Worm (Caenorhabditis elegans) whole organism, L4 larva: ENCODE data around the gene C25H3.7.
"Not testable (repeated sequence)": the region's sequence is repeated elsewhere in the genome, so short reads cannot be mapped to it uniquely, and the experiment has no call there.

Experiments
- F37D6.2 ChIP-seq: sonication (generic microtip); optimal IDR thresholded peaks from 2 replicates; lab custom pipeline; 2016; ENCODE audit warnings: mild to moderate bottlenecking, missing genetic modification characterization, missing compliant biosample characterization
- F49E8.2 ChIP-seq: sonication (generic microtip); optimal IDR thresholded peaks from 2 replicates; lab custom pipeline; 2016; ENCODE audit warnings: missing compliant biosample characterization, mild to moderate bottlenecking, missing genetic modification characterization, borderline replicate concordance
- T20F7.1 ChIP-seq: fragments of 200-800 bp; sonication (Bioruptor generic); optimal IDR thresholded peaks from 2 replicates; lab custom pipeline; 2018; ENCODE audit warnings: mild to moderate bottlenecking, missing genetic modification characterization, missing compliant biosample characterization
- Y105C5A.15 ChIP-seq: fragments of 200-800 bp; sonication (Bioruptor generic); IDR thresholded peaks from 2 replicates; pipeline ENCODE4 v1.3.6; 2022; ENCODE audit warnings: missing genetic modification characterization, missing compliant biosample characterization
- Y48G9A.11 ChIP-seq: fragments of 200-800 bp; sonication (Bioruptor generic); IDR thresholded peaks from 2 replicates; pipeline ENCODE4 v1.3.6; 2022; ENCODE audit warnings: missing genetic modification reagents, missing genetic modification characterization, missing compliant biosample characterization
- ZK337.2 ChIP-seq: fragments of 200-800 bp; sonication (Bioruptor generic); IDR thresholded peaks from 2 replicates; pipeline ENCODE4 v1.3.6; 2022; ENCODE audit warnings: missing genetic modification reagents, missing genetic modification characterization, missing compliant biosample characterization
- ZK546.5 ChIP-seq, 2 experiments: sonication (generic microtip); optimal IDR thresholded peaks; 2 replicates each; lab custom pipeline; 2017; ENCODE audit warnings: missing biosample characterization in 2 of 2, missing genetic modification characterization in 2 of 2
- aha-1 ChIP-seq: fragments of 150-350 bp; peaks from one replicate; lab custom pipeline; 2014; ENCODE audit warnings: missing biosample characterization, missing genetic modification characterization
- ceh-28 ChIP-seq: fragments of 150-350 bp; optimal IDR thresholded peaks from 2 replicates; lab custom pipeline; 2014; ENCODE audit warnings: missing biosample characterization, missing genetic modification reagents, missing genetic modification characterization
- ceh-82 ChIP-seq: sonication (generic microtip); optimal IDR thresholded peaks from 2 replicates; lab custom pipeline; 2017; ENCODE audit warnings: missing biosample characterization, missing genetic modification characterization
- daf-16 ChIP-seq, 3 experiments: sonication (generic microtip); optimal IDR thresholded peaks; 2 replicates each; lab custom pipeline; 2016 to 2017; ENCODE audit warnings: missing genetic modification characterization in 3 of 3, missing genetic modification reagents in 3 of 3, mild to moderate bottlenecking in 2 of 3, missing compliant biosample characterization in 2 of 3, missing biosample characterization in 1 of 3, moderate library complexity in 1 of 3
- duxl-1 ChIP-seq: sonication (generic microtip); optimal IDR thresholded peaks from 2 replicates; lab custom pipeline; 2016; ENCODE audit warnings: mild to moderate bottlenecking, missing genetic modification characterization, moderate library complexity, missing compliant biosample characterization; ENCODE audit not compliant: poor library complexity
- fkh-10 ChIP-seq: fragments of 150-350 bp; optimal IDR thresholded peaks from 2 replicates; lab custom pipeline; 2014; ENCODE audit warnings: missing biosample characterization, missing genetic modification reagents, missing genetic modification characterization
- fos-1 ChIP-seq: fragments of 150-350 bp; optimal IDR thresholded peaks from 2 replicates; lab custom pipeline; 2014; ENCODE audit warnings: missing biosample characterization, missing genetic modification characterization
- hmg-1.1 ChIP-seq: fragments of 200-800 bp; sonication (Bioruptor generic); IDR thresholded peaks from 2 replicates; pipeline ENCODE4 v1.3.6; 2022; ENCODE audit warnings: missing genetic modification reagents, missing genetic modification characterization, missing compliant biosample characterization
- lin-29 ChIP-seq: fragments of 200-800 bp; sonication (Bioruptor generic); IDR thresholded peaks from 2 replicates; pipeline ENCODE4 v1.3.6; 2022; ENCODE audit warnings: missing genetic modification reagents, missing genetic modification characterization, missing compliant biosample characterization
- lin-39 ChIP-seq: fragments of 150-350 bp; optimal IDR thresholded peaks from 2 replicates; lab custom pipeline; 2014; ENCODE audit warnings: missing biosample characterization, missing genetic modification reagents, missing genetic modification characterization
- mdl-1 ChIP-seq, 2 experiments: fragments of 150-350 bp in 1 of 2; sonication (generic microtip) in 1 of 2; optimal IDR thresholded peaks; 2 replicates each; lab custom pipeline; 2014 to 2017; ENCODE audit warnings: missing biosample characterization in 2 of 2, missing genetic modification characterization in 2 of 2
- mxl-2 ChIP-seq: fragments of 200-800 bp; sonication (Bioruptor generic); conservative IDR thresholded peaks from 2 replicates; pipeline ENCODE4 v1.3.6; 2022; ENCODE audit warnings: missing genetic modification reagents, missing genetic modification characterization, missing compliant biosample characterization
- nhr-102 ChIP-seq: sonication (generic microtip); optimal IDR thresholded peaks from 2 replicates; lab custom pipeline; 2016; ENCODE audit warnings: mild to moderate bottlenecking, missing genetic modification characterization, moderate library complexity, missing compliant biosample characterization
- nhr-237 ChIP-seq: sonication (generic microtip); optimal IDR thresholded peaks from 2 replicates; lab custom pipeline; 2017; ENCODE audit warnings: missing biosample characterization, missing genetic modification characterization
- nhr-42 ChIP-seq: fragments of 200-800 bp; sonication (Bioruptor generic); IDR thresholded peaks from 2 replicates; pipeline ENCODE4 v1.3.6; 2022; ENCODE audit warnings: missing genetic modification characterization, missing compliant biosample characterization
- nhr-77 ChIP-seq: fragments of 150-350 bp; optimal IDR thresholded peaks from 2 replicates; lab custom pipeline; 2014; ENCODE audit warnings: missing biosample characterization, missing genetic modification characterization
- skn-1 ChIP-seq: fragments of 150-350 bp; optimal IDR thresholded peaks from 2 replicates; lab custom pipeline; 2014; ENCODE audit warnings: missing biosample characterization, missing genetic modification characterization
- spr-1 ChIP-seq: sonication (generic microtip); optimal IDR thresholded peaks from 2 replicates; lab custom pipeline; 2016; ENCODE audit warnings: mild to moderate bottlenecking, missing genetic modification characterization, missing compliant biosample characterization
- spr-3 ChIP-seq: fragments of 200-800 bp; sonication (Bioruptor generic); optimal IDR thresholded peaks from 2 replicates; lab custom pipeline; 2018; ENCODE audit warnings: mild to moderate bottlenecking, missing genetic modification characterization, missing compliant biosample characterization
- unc-130 ChIP-seq: sonication (generic microtip); optimal IDR thresholded peaks from 2 replicates; lab custom pipeline; 2016; ENCODE audit warnings: missing genetic modification reagents, missing genetic modification characterization, missing compliant biosample characterization
- unc-39 ChIP-seq: sonication (generic microtip); optimal IDR thresholded peaks from 2 replicates; lab custom pipeline; 2017; ENCODE audit warnings: missing biosample characterization, missing genetic modification characterization
- vab-7 ChIP-seq: fragments of 200-800 bp; sonication (Bioruptor generic); IDR thresholded peaks from 2 replicates; pipeline ENCODE4 v1.3.6; 2022; ENCODE audit warnings: missing genetic modification reagents, missing genetic modification characterization, missing compliant biosample characterization
- zag-1 ChIP-seq: fragments of 150-350 bp; optimal IDR thresholded peaks from 2 replicates; lab custom pipeline; 2014; ENCODE audit warnings: missing biosample characterization, missing genetic modification characterization
- zfp-2 ChIP-seq: sonication (generic microtip); optimal IDR thresholded peaks from 2 replicates; lab custom pipeline; 2016; ENCODE audit warnings: mild to moderate bottlenecking, missing genetic modification characterization, missing compliant biosample characterization
- zfp-3 ChIP-seq: fragments of 200-800 bp; sonication (Bioruptor generic); conservative IDR thresholded peaks from 2 replicates; pipeline ENCODE4 v1.3.6; 2022; ENCODE audit warnings: missing genetic modification reagents, missing genetic modification characterization, missing compliant biosample characterization
- zip-2 ChIP-seq: fragments of 150-350 bp; optimal IDR thresholded peaks from 2 replicates; lab custom pipeline; 2014; ENCODE audit warnings: missing biosample characterization, missing genetic modification characterization

C25H3.7 gene

DNA sequence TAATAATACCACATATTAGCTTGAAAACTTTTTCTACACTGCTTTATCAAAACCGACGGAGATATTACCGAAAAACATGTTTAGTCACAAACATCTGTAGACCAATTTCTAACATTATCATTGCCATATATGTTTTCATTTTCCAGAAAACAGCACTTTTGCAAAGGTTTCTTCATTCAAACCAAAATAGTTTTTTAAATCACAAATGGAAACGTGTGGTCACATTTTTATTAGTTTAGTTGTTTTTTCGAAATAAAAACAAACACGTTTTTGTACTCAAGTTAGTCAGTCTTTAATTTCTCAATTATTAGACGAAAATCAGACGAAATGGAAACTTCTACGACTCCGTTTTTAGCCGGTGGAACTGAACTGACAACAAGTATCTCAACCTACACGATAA lies 30.7 kb downstream of the C25H3.7 start, which contains the start of gene F59E12.3:
TSS of gene F59E12.3 (plus strand) at position 301 of the 400 bp plus-strand sequence.
- TF ChIP-seq nhr-102 (tag; lab: Kevin White, UChicago) (no peak), vab-7 (GFP tag; lab: Robert Waterston, UW) (no peak), F37D6.2 (tag; lab: Kevin White, UChicago) (no peak), ZK546.5 (tag; optimal IDR thresholded peaks at IDR 0.05; lab: Kevin White, UChicago) (no peak), lin-39 (tag; lab: Kevin White, UChicago) (no peak), ceh-28 (tag; lab: Kevin White, UChicago) (no peak), unc-39 (tag; lab: Kevin White, UChicago) (no peak), skn-1 (tag; lab: Kevin White, UChicago) (no peak), fos-1 (no peak), lin-29 (GFP tag; lab: Robert Waterston, UW) (no peak), unc-130 (GFP tag; lab: Kevin White, UChicago) (no peak), zip-2 (tag; lab: Kevin White, UChicago) (no peak), aha-1 (no peak), zfp-3 (GFP tag; lab: Robert Waterston, UW) (no peak), mxl-2 (GFP tag; lab: Robert Waterston, UW) (no peak), fkh-10 (GFP tag; lab: Kevin White, UChicago) (no peak), ZK337.2 (GFP tag; lab: Robert Waterston, UW) (no peak), spr-3 (GFP tag; lab: Kevin White, UChicago) (no peak)
- TF ChIP-seq, all 104 proteins: peak for 0

DNA sequence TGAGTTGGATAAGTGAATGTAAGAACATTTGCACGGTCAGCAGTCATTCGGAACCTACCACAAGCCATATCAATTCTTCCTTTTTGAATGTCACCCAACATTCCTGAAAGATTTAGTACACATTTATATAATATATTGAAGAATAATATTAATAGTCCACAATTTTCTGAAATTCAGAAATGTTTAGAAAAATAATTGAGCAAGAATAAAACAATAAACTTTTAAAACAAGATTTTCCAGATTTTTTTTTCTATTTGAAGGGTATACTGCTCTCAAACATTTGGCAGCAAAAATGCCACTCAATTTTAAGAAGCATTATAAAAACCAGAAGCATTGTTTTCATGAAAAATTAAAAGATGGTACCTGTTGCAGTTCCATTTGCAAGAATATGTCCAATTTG lies 31.9 kb downstream of the C25H3.7 start, which contains the start of gene F59E12.8:
TSS of gene F59E12.8 (minus strand) at position 101 of the 400 bp plus-strand sequence.
- no peak for TF ChIP-seq daf-16 (GFP tag; optimal IDR thresholded peaks at IDR 0.05; lab: Kevin White, UChicago)
- TF ChIP-seq daf-16 (tag; optimal IDR thresholded peaks at IDR 0.05; lab: Kevin White, UChicago) = no peak
- no peak for TF ChIP-seq nhr-102 (tag; lab: Kevin White, UChicago)
- TF ChIP-seq zip-2 (tag; lab: Kevin White, UChicago) = no peak
- no peak for TF ChIP-seq F49E8.2 (tag; lab: Kevin White, UChicago)
- no peak for TF ChIP-seq unc-39 (tag; lab: Kevin White, UChicago)
- TF ChIP-seq Y48G9A.11 (GFP tag; lab: Robert Waterston, UW) = no peak
- TF ChIP-seq zag-1 = no peak
- no peak for TF ChIP-seq mdl-1 (tag; optimal IDR thresholded peaks at IDR 0.05; lab: Kevin White, UChicago)
- TF ChIP-seq nhr-42 (GFP tag; lab: Robert Waterston, UW) = no peak
- TF ChIP-seq ceh-82 (tag; lab: Kevin White, UChicago) = no peak

ce11 chrII:5633453-5633852 lies 35.3 kb downstream of the C25H3.7 start:
- TF ChIP-seq zfp-2 (tag; lab: Kevin White, UChicago) = no peak
- TF ChIP-seq hmg-1.1 (GFP tag; lab: Robert Waterston, UW) = peak; percentile 43; the same call in 1 of the 2 replicates
- peak; percentile 96 for TF ChIP-seq spr-3 (GFP tag; lab: Kevin White, UChicago)
- TF ChIP-seq ceh-82 (tag; lab: Kevin White, UChicago) = no peak
- TF ChIP-seq aha-1 = peak; percentile 87
- TF ChIP-seq duxl-1 (tag; lab: Kevin White, UChicago) = no peak
- TF ChIP-seq nhr-237 (tag; lab: Kevin White, UChicago) = no peak
- peak; percentile 21 for TF ChIP-seq nhr-77
- peak; percentile 84 for TF ChIP-seq Y48G9A.11 (GFP tag; lab: Robert Waterston, UW)
- TF ChIP-seq spr-1 (tag; lab: Kevin White, UChicago) = peak; percentile 95
- peak; percentile 92 for TF ChIP-seq T20F7.1 (GFP tag; lab: Kevin White, UChicago)
- TF ChIP-seq, all 104 proteins: peak for 7

- TF ChIP-seq Y48G9A.11, Y105C5A.15, zfp-3 (GFP tag; lab: Robert Waterston, UW): not testable (repeated sequence)
Observed at ce11 chrII:5630851-5631401, 37.8 kb downstream of the C25H3.7 start, which contains the start of the genes F59E12.6 and npl-4.1. Gene F59E12.6 (minus strand): TSS chrII:5630951. Gene npl-4.1 (plus strand): TSS chrII:5631351.
